Worm (Caenorhabditis elegans) whole organism, L4/young adult: ENCODE measurements around the gene C16C8.8.

ENCODE experiments used
- dao-5 ChIP-seq: sonication (generic microtip); optimal IDR thresholded peaks from 2 replicates; lab custom pipeline; 2016; ENCODE audit warnings: missing genotype, missing genetic modification characterization, moderate library complexity, missing compliant biosample characterization
- him-1 ChIP-seq: sonication (generic microtip); optimal IDR thresholded peaks from 2 replicates; lab custom pipeline; 2016; ENCODE audit warnings: missing genotype, missing genetic modification reagents, missing genetic modification characterization, missing compliant biosample characterization

DNA sequence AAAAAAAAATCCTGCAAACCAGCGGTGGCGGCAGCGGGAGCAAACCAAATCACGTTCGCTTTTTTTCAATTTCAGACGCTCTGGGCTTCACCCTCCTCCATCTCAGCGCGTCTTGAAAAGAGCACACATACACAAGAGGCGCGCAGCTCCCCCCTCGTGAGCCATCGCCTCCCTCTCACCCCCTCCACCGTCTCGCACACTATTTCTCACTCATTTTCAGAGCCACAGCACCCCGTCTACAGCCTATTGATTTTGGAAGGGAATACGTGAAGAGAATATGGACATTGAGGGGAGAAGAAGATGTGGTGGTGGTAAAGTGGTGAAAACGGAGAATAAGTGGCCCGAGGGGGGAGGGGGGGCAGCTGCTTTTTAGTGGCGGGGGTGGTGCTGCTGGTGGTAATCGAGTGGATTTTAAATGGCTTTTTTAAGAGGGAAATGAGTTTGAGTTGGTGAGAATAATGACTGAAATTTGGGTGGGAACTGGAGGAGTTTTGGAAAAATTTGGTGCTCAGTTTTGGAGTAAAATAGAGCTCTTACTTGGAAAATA, 33.3 kb downstream of the C16C8.8 start:
- TF ChIP-seq dao-5 (tag; lab: Kevin White, UChicago) (no peak), him-1 (tag; lab: Kevin White, UChicago) (peak; percentile 84)
